Worm (Caenorhabditis elegans): Measurements from ENCODE around the gene fbxb-42.

The fbxb-42 gene

DNA sequence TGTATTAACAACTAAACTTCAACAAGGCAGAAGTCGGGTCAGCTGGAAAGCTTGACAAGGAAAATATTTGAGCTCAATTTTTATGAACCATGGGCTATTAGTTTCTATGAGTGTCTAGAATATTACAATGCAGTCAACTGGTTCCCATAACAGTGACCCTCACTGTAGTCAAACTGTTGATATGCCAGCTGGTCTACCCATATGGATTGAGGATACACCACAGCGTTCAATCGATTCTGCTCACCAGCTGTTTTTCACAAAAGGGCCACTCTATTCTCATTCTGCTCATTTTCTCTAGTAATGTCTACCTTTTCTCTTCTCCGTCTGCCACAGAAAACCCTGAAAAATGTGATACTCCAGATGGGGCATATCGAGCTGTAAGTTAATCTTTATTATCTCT, at the start of gene fbxb-42:
fbxb-42 (plus strand) TSS at position 301 of the 400 bp plus-strand sequence.
- TF ChIP-seq ets-7 (tag; optimal IDR thresholded peaks at IDR 0.05) = no peak
- TF ChIP-seq flt-1 (GFP tag; IDR thresholded peaks at IDR 0.05) = no peak
- no peak for TF ChIP-seq sea-1 (GFP tag; conservative IDR thresholded peaks at IDR 0.05)
- no peak for TF ChIP-seq hmbx-1 (tag; optimal IDR thresholded peaks at IDR 0.05)
- no peak for TF ChIP-seq F13C5.2 (tag; optimal IDR thresholded peaks at IDR 0.05)
- no peak for TF ChIP-seq hnd-1 (tag; optimal IDR thresholded peaks at IDR 0.05)
- no peak for TF ChIP-seq scrt-1 (GFP tag; IDR thresholded peaks at IDR 0.05)
- no peak for TF ChIP-seq ceh-13 (GFP tag; optimal IDR thresholded peaks at IDR 0.05)
- no peak for TF ChIP-seq B0310.2 (tag; optimal IDR thresholded peaks at IDR 0.05)
- TF ChIP-seq tbx-11 (GFP tag; IDR thresholded peaks at IDR 0.05) = no peak
- no peak for TF ChIP-seq tra-4 (tag; optimal IDR thresholded peaks at IDR 0.05)
- TF ChIP-seq hmg-4 (GFP tag; optimal IDR thresholded peaks at IDR 0.05) = no peak
- TF ChIP-seq tbx-37 (GFP tag; conservative IDR thresholded peaks at IDR 0.05) = no peak
- no peak for TF ChIP-seq ama-1 (optimal IDR thresholded peaks at IDR 0.05)
- TF ChIP-seq aly-1 (tag; optimal IDR thresholded peaks at IDR 0.05) = no peak
- no peak for TF ChIP-seq pes-1 (GFP tag; IDR thresholded peaks at IDR 0.05)
- TF ChIP-seq ceh-36 (tag; optimal IDR thresholded peaks at IDR 0.05) = no peak

DNA sequence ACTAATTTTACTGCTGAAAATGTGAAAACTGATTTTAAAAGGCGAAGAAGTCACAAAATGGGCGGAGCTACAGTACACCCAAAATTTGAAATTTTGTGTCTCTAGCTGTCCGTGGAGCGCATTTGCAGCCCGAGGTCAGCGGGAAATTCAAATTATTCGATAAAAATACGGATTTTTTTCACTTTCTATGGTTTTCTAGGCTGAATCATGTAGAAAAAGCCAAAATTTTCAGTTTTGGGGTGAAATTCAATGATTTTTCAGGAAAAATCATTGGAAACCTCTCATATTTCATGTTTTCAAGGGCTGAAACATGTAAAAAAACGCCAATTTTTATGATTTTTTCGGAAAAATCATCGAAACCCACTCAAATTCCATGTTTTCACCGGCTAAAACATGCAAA, 46.6 kb upstream of the fbxb-42 start:
- TF ChIP-seq sea-1 (GFP tag; conservative IDR thresholded peaks at IDR 0.05) = no peak
- TF ChIP-seq hmg-4 (GFP tag; optimal IDR thresholded peaks at IDR 0.05) = no peak
- no peak for TF ChIP-seq scrt-1 (GFP tag; IDR thresholded peaks at IDR 0.05)
- TF ChIP-seq ceh-13 (GFP tag; optimal IDR thresholded peaks at IDR 0.05) = no peak
- TF ChIP-seq ceh-36 (tag; optimal IDR thresholded peaks at IDR 0.05) = no peak
- TF ChIP-seq hmbx-1 (tag; optimal IDR thresholded peaks at IDR 0.05) = no peak
- no peak for TF ChIP-seq flt-1 (GFP tag; IDR thresholded peaks at IDR 0.05)
- TF ChIP-seq tra-4 (tag; optimal IDR thresholded peaks at IDR 0.05) = no peak
- no peak for TF ChIP-seq B0310.2 (tag; optimal IDR thresholded peaks at IDR 0.05)
- no peak for TF ChIP-seq tbx-37 (GFP tag; conservative IDR thresholded peaks at IDR 0.05)
- no peak for TF ChIP-seq tbx-11 (GFP tag; IDR thresholded peaks at IDR 0.05)
- no peak for TF ChIP-seq ama-1 (optimal IDR thresholded peaks at IDR 0.05)
- no peak for TF ChIP-seq F13C5.2 (tag; optimal IDR thresholded peaks at IDR 0.05)
- TF ChIP-seq pes-1 (GFP tag; IDR thresholded peaks at IDR 0.05) = no peak
- no peak for TF ChIP-seq ets-7 (tag; optimal IDR thresholded peaks at IDR 0.05)
- no peak for TF ChIP-seq aly-1 (tag; optimal IDR thresholded peaks at IDR 0.05)
- TF ChIP-seq hnd-1 (tag; optimal IDR thresholded peaks at IDR 0.05) = no peak

DNA sequence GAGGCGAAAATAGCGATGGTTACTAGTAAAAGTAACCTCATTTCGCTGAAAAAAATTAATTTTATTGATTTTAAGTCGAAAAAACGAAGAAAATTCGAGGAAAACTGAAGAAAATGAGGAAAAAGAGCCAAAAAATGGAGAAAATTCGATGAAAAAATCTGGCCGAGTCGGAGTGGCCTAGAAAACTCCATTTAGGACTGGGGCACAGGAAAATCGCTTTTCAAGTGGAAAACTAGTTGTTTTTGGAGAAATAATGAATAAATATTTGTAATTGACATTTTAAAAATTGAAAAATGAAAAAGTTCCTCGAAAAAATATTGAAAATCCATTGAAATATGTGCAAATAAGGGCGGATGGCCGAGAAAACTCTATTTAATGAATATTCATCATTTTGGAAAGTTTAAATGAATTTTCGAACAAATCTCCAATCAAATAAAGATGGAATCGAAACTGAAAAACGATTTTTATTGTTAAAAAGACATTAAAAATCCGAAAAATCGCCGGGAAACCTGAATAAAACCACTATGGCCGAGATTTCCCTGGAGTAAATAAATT, 37.1 kb upstream of the fbxb-42 start, which contains the start of gene emc-1:
emc-1 (minus strand) TSS at position 45 of the 555 bp plus-strand sequence.
- TF ChIP-seq ama-1 (optimal IDR thresholded peaks at IDR 0.05) = no peak
- no peak for TF ChIP-seq tra-4 (tag; optimal IDR thresholded peaks at IDR 0.05)
- no peak for TF ChIP-seq scrt-1 (GFP tag; IDR thresholded peaks at IDR 0.05)
- TF ChIP-seq hnd-1 (tag; optimal IDR thresholded peaks at IDR 0.05) = no peak
- no peak for TF ChIP-seq sea-1 (GFP tag; conservative IDR thresholded peaks at IDR 0.05)
- TF ChIP-seq flt-1 (GFP tag; IDR thresholded peaks at IDR 0.05) = no peak
- TF ChIP-seq ceh-13 (GFP tag; optimal IDR thresholded peaks at IDR 0.05) = no peak
- TF ChIP-seq B0310.2 (tag; optimal IDR thresholded peaks at IDR 0.05) = no peak
- TF ChIP-seq hmg-4 (GFP tag; optimal IDR thresholded peaks at IDR 0.05) = no peak
- no peak for TF ChIP-seq tbx-11 (GFP tag; IDR thresholded peaks at IDR 0.05)
- no peak for TF ChIP-seq hmbx-1 (tag; optimal IDR thresholded peaks at IDR 0.05)
- TF ChIP-seq aly-1 (tag; optimal IDR thresholded peaks at IDR 0.05) = no peak
- TF ChIP-seq ets-7 (tag; optimal IDR thresholded peaks at IDR 0.05) = no peak
- TF ChIP-seq ceh-36 (tag; optimal IDR thresholded peaks at IDR 0.05) = no peak
- no peak for TF ChIP-seq tbx-37 (GFP tag; conservative IDR thresholded peaks at IDR 0.05)

ce11 chrII:1500959-1501358, 36.5 kb upstream of the fbxb-42 start:
- TF ChIP-seq tbx-11 (GFP tag; IDR thresholded peaks at IDR 0.05) = no peak
- no peak for TF ChIP-seq ets-7 (tag; optimal IDR thresholded peaks at IDR 0.05)
- TF ChIP-seq flt-1 (GFP tag; IDR thresholded peaks at IDR 0.05) = no peak
- no peak for TF ChIP-seq F13C5.2 (tag; optimal IDR thresholded peaks at IDR 0.05)
- TF ChIP-seq tra-4 (tag; optimal IDR thresholded peaks at IDR 0.05) = no peak
- no peak for TF ChIP-seq ceh-36 (tag; optimal IDR thresholded peaks at IDR 0.05)
- TF ChIP-seq ama-1 (optimal IDR thresholded peaks at IDR 0.05) = no peak
- no peak for TF ChIP-seq hmbx-1 (tag; optimal IDR thresholded peaks at IDR 0.05)
- no peak for TF ChIP-seq tbx-37 (GFP tag; conservative IDR thresholded peaks at IDR 0.05)
- TF ChIP-seq hnd-1 (tag; optimal IDR thresholded peaks at IDR 0.05) = no peak
- no peak for TF ChIP-seq sea-1 (GFP tag; conservative IDR thresholded peaks at IDR 0.05)
- no peak for TF ChIP-seq B0310.2 (tag; optimal IDR thresholded peaks at IDR 0.05)

DNA sequence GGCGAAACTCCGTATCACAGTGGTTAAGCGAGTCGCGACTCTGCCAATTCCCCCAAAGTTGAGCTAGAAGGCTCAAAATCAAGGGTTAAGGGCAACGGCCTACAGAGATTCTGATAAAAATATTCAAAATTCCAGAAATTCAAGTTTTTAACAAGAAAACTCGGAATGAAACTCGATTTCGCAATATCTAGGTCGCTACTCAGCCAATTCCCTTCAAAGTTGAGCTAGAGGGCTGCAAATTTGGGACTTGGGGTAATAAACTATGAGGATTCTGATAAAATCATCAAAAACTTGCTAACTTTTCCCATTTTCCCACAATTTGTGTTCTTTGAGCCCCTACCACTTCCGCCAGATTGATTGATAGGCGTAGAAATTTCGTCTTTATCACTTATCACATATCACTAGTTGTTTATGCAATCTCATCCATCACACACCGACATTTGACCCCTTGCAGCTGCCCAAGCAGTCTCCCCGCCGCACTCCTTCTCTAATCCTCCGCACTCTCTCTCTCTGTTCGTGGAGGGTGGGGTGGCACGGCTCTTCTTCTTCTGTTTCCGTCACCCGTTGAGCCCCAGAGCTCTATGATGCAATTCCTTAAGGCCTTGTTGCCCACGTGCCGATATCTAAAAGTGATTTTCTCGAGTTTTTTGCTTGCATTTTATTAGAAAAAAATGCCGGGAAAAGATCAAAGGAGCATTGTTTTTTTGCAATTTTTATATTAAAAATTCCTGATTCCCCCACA, 35.6 kb upstream of the fbxb-42 start:
- TF ChIP-seq hmg-4 (GFP tag; optimal IDR thresholded peaks at IDR 0.05) (peak; percentile 49), B0310.2 (tag; optimal IDR thresholded peaks at IDR 0.05) (no peak), sea-1 (GFP tag; conservative IDR thresholded peaks at IDR 0.05) (0 out of 2 replicates have a peak, but pooled peaks have one; percentile 21), hnd-1 (tag; optimal IDR thresholded peaks at IDR 0.05) (no peak)

ce11 chrII:1503663-1504062, 33.8 kb upstream of the fbxb-42 start:
- no peak for TF ChIP-seq tra-4 (tag; optimal IDR thresholded peaks at IDR 0.05)
- no peak for TF ChIP-seq hmbx-1 (tag; optimal IDR thresholded peaks at IDR 0.05)
- no peak for TF ChIP-seq hmg-4 (GFP tag; optimal IDR thresholded peaks at IDR 0.05)
- no peak for TF ChIP-seq F13C5.2 (tag; optimal IDR thresholded peaks at IDR 0.05)
- no peak for TF ChIP-seq hnd-1 (tag; optimal IDR thresholded peaks at IDR 0.05)
- TF ChIP-seq flt-1 (GFP tag; IDR thresholded peaks at IDR 0.05) = no peak
- no peak for TF ChIP-seq tbx-37 (GFP tag; conservative IDR thresholded peaks at IDR 0.05)
- TF ChIP-seq pes-1 (GFP tag; IDR thresholded peaks at IDR 0.05) = no peak
- no peak for TF ChIP-seq aly-1 (tag; optimal IDR thresholded peaks at IDR 0.05)
- TF ChIP-seq tbx-11 (GFP tag; IDR thresholded peaks at IDR 0.05) = no peak
- TF ChIP-seq ceh-36 (tag; optimal IDR thresholded peaks at IDR 0.05) = no peak
- no peak for TF ChIP-seq B0310.2 (tag; optimal IDR thresholded peaks at IDR 0.05)
- TF ChIP-seq ama-1 (optimal IDR thresholded peaks at IDR 0.05) = no peak
- no peak for TF ChIP-seq scrt-1 (GFP tag; IDR thresholded peaks at IDR 0.05)
- no peak for TF ChIP-seq ets-7 (tag; optimal IDR thresholded peaks at IDR 0.05)
- TF ChIP-seq sea-1 (GFP tag; conservative IDR thresholded peaks at IDR 0.05) = no peak
- no peak for TF ChIP-seq ceh-13 (GFP tag; optimal IDR thresholded peaks at IDR 0.05)
